Worm (Caenorhabditis elegans) whole organism, L1 larva: ENCODE results near the gene puf-5.
A peak's percentile ranks its signal among the peaks of the same experiment; 100 is the strongest.

Experiments
- aha-1 ChIP-seq: fragments of 150-350 bp; optimal IDR thresholded peaks from 2 replicates; lab custom pipeline; 2014; ENCODE audit warnings: missing biosample characterization, missing genetic modification characterization
- alr-1 ChIP-seq: fragments of 200-800 bp; sonication (Bioruptor generic); optimal IDR thresholded peaks from 2 replicates; lab custom pipeline; 2018; ENCODE audit warnings: borderline replicate concordance, mild to moderate bottlenecking, missing genetic modification characterization, missing compliant biosample characterization
- blmp-1 ChIP-seq: fragments of 150-350 bp; optimal IDR thresholded peaks from 2 replicates; lab custom pipeline; 2014; ENCODE audit warnings: missing biosample characterization, missing genetic modification characterization
- ceh-63 ChIP-seq: fragments of 200-800 bp; sonication (Bioruptor generic); optimal IDR thresholded peaks from 2 replicates; lab custom pipeline; 2018; ENCODE audit warnings: mild to moderate bottlenecking, missing genetic modification characterization, missing compliant biosample characterization
- ceh-8 ChIP-seq: fragments of 200-800 bp; sonication (Bioruptor generic); optimal IDR thresholded peaks from 2 replicates; lab custom pipeline; 2018; ENCODE audit warnings: mild to moderate bottlenecking, missing genetic modification characterization, moderate library complexity, missing compliant biosample characterization
- ceh-82 ChIP-seq, 3 experiments: fragments of 150-350 bp in 1 of 3; sonication (generic microtip) in 2 of 3; optimal IDR thresholded peaks; 2 replicates each; lab custom pipeline; 2014 to 2017; ENCODE audit warnings: missing biosample characterization in 3 of 3, missing genetic modification characterization in 3 of 3
- ces-1 ChIP-seq: fragments of 150-350 bp; optimal IDR thresholded peaks from 2 replicates; lab custom pipeline; 2014; ENCODE audit warnings: missing biosample characterization, missing genetic modification reagents, missing genetic modification characterization
- dpl-1 ChIP-seq, 3 experiments: fragments of 150-350 bp in 2 of 3; sonication (generic microtip) in 1 of 3; optimal IDR thresholded peaks; 2 replicates each; lab custom pipeline; 2014 to 2017; ENCODE audit warnings: missing biosample characterization in 3 of 3, missing genetic modification characterization in 3 of 3, missing genetic modification reagents in 3 of 3
- dsc-1 ChIP-seq: sonication (generic microtip); optimal IDR thresholded peaks from 2 replicates; lab custom pipeline; 2016; ENCODE audit warnings: mild to moderate bottlenecking, missing genetic modification characterization, missing compliant biosample characterization
- efl-1 ChIP-seq, 4 experiments: fragments of 150-350 bp; optimal IDR thresholded peaks in 3 of 4; peaks in 1 of 4; 1 replicate in 1 of 4; 2 replicates in 3 of 4; lab custom pipeline; 2014; ENCODE audit warnings: missing biosample characterization in 2 of 4, missing genetic modification characterization in 2 of 4, missing genetic modification reagents in 2 of 4
- elt-2 ChIP-seq: sonication (generic microtip); optimal IDR thresholded peaks from 2 replicates; lab custom pipeline; 2016; ENCODE audit warnings: missing genetic modification characterization, mild to moderate bottlenecking, inconsistent platforms, missing compliant biosample characterization, missing genetic modification reagents
- ets-5 ChIP-seq: fragments of 200-800 bp; sonication (Bioruptor generic); IDR thresholded peaks from 2 replicates; pipeline ENCODE4 v1.3.6; 2022; ENCODE audit warnings: missing genetic modification characterization, missing compliant biosample characterization
- fos-1 ChIP-seq: fragments of 150-350 bp; optimal IDR thresholded peaks from 2 replicates; lab custom pipeline; 2014; ENCODE audit warnings: missing biosample characterization, missing genetic modification characterization
- lin-13 ChIP-seq: fragments of 150-350 bp; optimal IDR thresholded peaks from 2 replicates; lab custom pipeline; 2014; ENCODE audit warnings: missing biosample characterization, missing genetic modification reagents, missing genetic modification characterization
- lin-14 ChIP-seq: fragments of 200-800 bp; sonication (Bioruptor generic); optimal IDR thresholded peaks from 2 replicates; lab custom pipeline; 2018; ENCODE audit warnings: mild to moderate bottlenecking, missing genetic modification characterization, moderate library complexity, missing compliant biosample characterization
- lin-15B ChIP-seq: fragments of 150-350 bp; sonication (generic microtip); optimal IDR thresholded peaks from 3 replicates; lab custom pipeline; 2014; ENCODE audit warnings: missing biosample characterization, missing genetic modification characterization
- lin-35 ChIP-seq, 2 experiments: fragments of 150-350 bp; optimal IDR thresholded peaks; 2 replicates each; lab custom pipeline; 2014; ENCODE audit warnings: missing biosample characterization in 2 of 2, missing genetic modification characterization in 2 of 2, missing genetic modification reagents in 2 of 2
- lir-3 ChIP-seq: sonication (generic microtip); optimal IDR thresholded peaks from 2 replicates; lab custom pipeline; 2016; ENCODE audit warnings: mild to moderate bottlenecking, missing genetic modification characterization, moderate library complexity, missing compliant biosample characterization; ENCODE audit not compliant: poor library complexity
- lsy-2 ChIP-seq, 2 experiments: fragments of 150-350 bp; optimal IDR thresholded peaks; 2 replicates each; lab custom pipeline; 2014; ENCODE audit warnings: missing biosample characterization in 2 of 2, missing genetic modification characterization in 2 of 2
- mdl-1 ChIP-seq, 2 experiments: fragments of 150-350 bp; optimal IDR thresholded peaks; 2 replicates each; lab custom pipeline; 2014 to 2017; ENCODE audit warnings: missing biosample characterization in 2 of 2, missing genetic modification characterization in 2 of 2, inconsistent platforms in 1 of 2
- nhr-11 ChIP-seq: fragments of 150-350 bp; optimal IDR thresholded peaks from 2 replicates; lab custom pipeline; 2014; ENCODE audit warnings: missing biosample characterization, missing genetic modification characterization
- nhr-19 ChIP-seq: fragments of 200-800 bp; sonication (Bioruptor generic); conservative IDR thresholded peaks from 2 replicates; pipeline ENCODE4 v1.3.6; 2022; ENCODE audit warnings: missing genetic modification characterization, missing compliant biosample characterization
- nhr-20 ChIP-seq: sonication (generic microtip); optimal IDR thresholded peaks from 2 replicates; lab custom pipeline; 2016; ENCODE audit warnings: mild to moderate bottlenecking, missing genetic modification characterization, missing compliant biosample characterization
- nhr-28 ChIP-seq: fragments of 150-350 bp; optimal IDR thresholded peaks from 2 replicates; lab custom pipeline; 2014; ENCODE audit warnings: missing biosample characterization, missing genetic modification characterization
- nhr-47 ChIP-seq: sonication (generic microtip); optimal IDR thresholded peaks from 2 replicates; lab custom pipeline; 2016; ENCODE audit warnings: mild to moderate bottlenecking, missing genetic modification characterization, moderate library complexity, missing compliant biosample characterization
- nhr-71 ChIP-seq: sonication (generic microtip); optimal IDR thresholded peaks from 2 replicates; lab custom pipeline; 2016; ENCODE audit warnings: mild to moderate bottlenecking, missing genetic modification characterization, moderate library complexity, missing compliant biosample characterization
- nhr-77 ChIP-seq: fragments of 150-350 bp; optimal IDR thresholded peaks from 2 replicates; lab custom pipeline; 2014; ENCODE audit warnings: missing biosample characterization, missing genetic modification characterization
- nhr-90 ChIP-seq: sonication (generic microtip); optimal IDR thresholded peaks from 2 replicates; lab custom pipeline; 2016; ENCODE audit warnings: mild to moderate bottlenecking, missing genetic modification characterization, missing compliant biosample characterization; ENCODE audit not compliant: poor library complexity
- pag-3 ChIP-seq: sonication (generic microtip); optimal IDR thresholded peaks from 2 replicates; lab custom pipeline; 2017; ENCODE audit warnings: missing genetic modification characterization, mild to moderate bottlenecking, missing compliant biosample characterization, antibody characterized with exemption, borderline replicate concordance; ENCODE audit not compliant: insufficient read depth
- pax-3 ChIP-seq: fragments of 200-800 bp; sonication (Bioruptor generic); optimal IDR thresholded peaks from 2 replicates; lab custom pipeline; 2018; ENCODE audit warnings: mild to moderate bottlenecking, missing genetic modification characterization, moderate library complexity, missing compliant biosample characterization
- pqm-1 ChIP-seq: sonication (generic microtip); optimal IDR thresholded peaks from 3 replicates; lab custom pipeline; 2017; ENCODE audit warnings: missing biosample characterization, missing genetic modification characterization
- tbx-2 ChIP-seq: sonication (generic microtip); optimal IDR thresholded peaks from 2 replicates; lab custom pipeline; 2016; ENCODE audit warnings: missing genetic modification characterization, missing compliant biosample characterization
- unc-62 ChIP-seq: fragments of 150-350 bp; optimal IDR thresholded peaks from 2 replicates; lab custom pipeline; 2014; ENCODE audit warnings: missing biosample characterization, missing genetic modification reagents, missing genetic modification characterization
- unc-86 ChIP-seq: sonication (generic microtip); optimal IDR thresholded peaks from 2 replicates; lab custom pipeline; 2016; ENCODE audit warnings: missing genetic modification characterization, missing compliant biosample characterization
- unc-98 ChIP-seq: fragments of 200-800 bp; sonication (Bioruptor generic); IDR thresholded peaks from 2 replicates; pipeline ENCODE4 v1.3.6; 2022; ENCODE audit warnings: missing genetic modification characterization, missing compliant biosample characterization
- vab-15 ChIP-seq: sonication (generic microtip); optimal IDR thresholded peaks from 2 replicates; lab custom pipeline; 2017; ENCODE audit warnings: missing genotype, mild to moderate bottlenecking, missing genetic modification characterization, missing compliant biosample characterization
- xbp-1 ChIP-seq: sonication (generic microtip); optimal IDR thresholded peaks from 2 replicates; lab custom pipeline; 2016; ENCODE audit warnings: missing genetic modification characterization, missing compliant biosample characterization
- zag-1 ChIP-seq: fragments of 150-350 bp; optimal IDR thresholded peaks from 2 replicates; lab custom pipeline; 2014; ENCODE audit warnings: missing biosample characterization, missing genetic modification characterization
- zip-4 ChIP-seq: fragments of 200-800 bp; sonication (Bioruptor generic); optimal IDR thresholded peaks from 2 replicates; lab custom pipeline; 2018; ENCODE audit warnings: mild to moderate bottlenecking, missing genetic modification characterization, moderate library complexity, missing compliant biosample characterization
- ztf-11 ChIP-seq, 2 experiments: sonication (generic microtip); optimal IDR thresholded peaks; 2 replicates each; lab custom pipeline; 2016 to 2017; ENCODE audit warnings: missing genetic modification characterization in 2 of 2, missing biosample characterization in 1 of 2, missing compliant biosample characterization in 1 of 2

puf-5 gene

ce11 chrII:8587660-8588230 is 12.4 kb downstream of the puf-5 start (continued):
- no peak for TF ChIP-seq dpl-1 (GFP tag; optimal IDR thresholded peaks at IDR 0.05; lab: Kevin White, UChicago)
- peak; percentile 73 for TF ChIP-seq lin-14 (GFP tag; lab: Kevin White, UChicago)
- TF ChIP-seq tbx-2 (tag; lab: Kevin White, UChicago), result peak; percentile 39
- TF ChIP-seq nhr-47 (tag; lab: Kevin White, UChicago), result no peak
- TF ChIP-seq elt-2, result no peak
- no peak for TF ChIP-seq pag-3 (tag; lab: Kevin White, UChicago)
- no peak for TF ChIP-seq nhr-11
- TF ChIP-seq pqm-1 (tag; lab: Kevin White, UChicago), result no peak
- no peak for TF ChIP-seq nhr-20 (tag; lab: Kevin White, UChicago)

ce11 chrII:8588442-8588841 is 13.1 kb downstream of the puf-5 start:
- no peak for TF ChIP-seq nhr-90 (tag; lab: Kevin White, UChicago)
- TF ChIP-seq nhr-19, result no peak
- TF ChIP-seq zip-4 (GFP tag; lab: Kevin White, UChicago), result no peak
- peak; percentile 28 for TF ChIP-seq lin-14 (GFP tag; lab: Kevin White, UChicago)
- no peak for TF ChIP-seq alr-1 (tag; lab: Kevin White, UChicago)
- TF ChIP-seq lin-15B (tag; lab: Kevin White, UChicago), result no peak
- no peak for TF ChIP-seq elt-2
- no peak for TF ChIP-seq ceh-82 (tag; optimal IDR thresholded peaks at IDR 0.05; lab: Kevin White, UChicago)
- no peak for TF ChIP-seq unc-98
- TF ChIP-seq ztf-11 (tag; optimal IDR thresholded peaks at IDR 0.05; lab: Kevin White, UChicago), result peak in 1 of 2 experiments; percentile 42
- no peak for TF ChIP-seq xbp-1 (tag; lab: Kevin White, UChicago)
- TF ChIP-seq ceh-63, result no peak
- TF ChIP-seq fos-1 (tag; lab: Kevin White, UChicago), result no peak
- no peak for TF ChIP-seq aha-1
- no peak for TF ChIP-seq pax-3
- TF ChIP-seq zag-1, result peak; percentile 35
- no peak for TF ChIP-seq efl-1 (optimal IDR thresholded peaks at IDR 0.05; lab: Kevin White, UChicago)
- no peak for TF ChIP-seq efl-1 (GFP tag; optimal IDR thresholded peaks at IDR 0.05 in 1 of 2; lab: Kevin White, UChicago)
- no peak for TF ChIP-seq ets-5
- no peak for TF ChIP-seq nhr-71 (tag; lab: Kevin White, UChicago)
- no peak for TF ChIP-seq nhr-28 (tag; lab: Kevin White, UChicago)
- no peak for TF ChIP-seq nhr-77 (tag; lab: Kevin White, UChicago)
- no peak for TF ChIP-seq mdl-1 (tag; optimal IDR thresholded peaks at IDR 0.05; lab: Kevin White, UChicago)
- no peak for TF ChIP-seq lin-13 (GFP tag; lab: Kevin White, UChicago)
- no peak for TF ChIP-seq lir-3
- no peak for TF ChIP-seq blmp-1 (tag; lab: Kevin White, UChicago)

- peak; percentile 52 for TF ChIP-seq zag-1
- no peak for TF ChIP-seq unc-62 (GFP tag; lab: Kevin White, UChicago)
- TF ChIP-seq ceh-8, result peak; percentile 77
- TF ChIP-seq lin-35 (GFP tag; optimal IDR thresholded peaks at IDR 0.05; lab: Kevin White, UChicago), result peak in 1 of 2 experiments; percentile 10
- peak in 1 of 2 experiments; percentile 16 for TF ChIP-seq lsy-2 (tag; optimal IDR thresholded peaks at IDR 0.05; lab: Kevin White, UChicago)
- peak; percentile 72 for TF ChIP-seq dsc-1 (tag; lab: Kevin White, UChicago)
- no peak for TF ChIP-seq pqm-1 (tag; lab: Kevin White, UChicago)
- no peak for TF ChIP-seq vab-15 (tag; lab: Kevin White, UChicago)
- peak; percentile 57 for TF ChIP-seq nhr-71 (tag; lab: Kevin White, UChicago)
- peak; percentile 51 for TF ChIP-seq ces-1 (GFP tag; lab: Kevin White, UChicago)
- peak; percentile 88 for TF ChIP-seq lin-14 (GFP tag; lab: Kevin White, UChicago)
- peak; percentile 51 for TF ChIP-seq unc-86
Measured at ce11 chrII:8589227-8589626, 13.9 kb downstream of the puf-5 start.
